Worm (Caenorhabditis elegans) whole organism, L1 larva: ENCODE measurements around the gene ZK792.1.
A peak's percentile ranks its signal among the peaks of the same experiment; 100 is the strongest.

Experiments used
- C16A3.4 ChIP-seq: fragments of 150-350 bp; optimal IDR thresholded peaks from 2 replicates; lab custom pipeline; 2014; ENCODE audit warnings: missing biosample characterization, missing genetic modification characterization
- Y116A8C.19 ChIP-seq: sonication (generic microtip); optimal IDR thresholded peaks from 2 replicates; lab custom pipeline; 2016; ENCODE audit warnings: missing compliant biosample characterization, missing genetic modification characterization, borderline replicate concordance
- ceh-63 ChIP-seq: fragments of 200-800 bp; sonication (Bioruptor generic); optimal IDR thresholded peaks from 2 replicates; lab custom pipeline; 2018; ENCODE audit warnings: mild to moderate bottlenecking, missing genetic modification characterization, missing compliant biosample characterization
- ceh-8 ChIP-seq: fragments of 200-800 bp; sonication (Bioruptor generic); optimal IDR thresholded peaks from 2 replicates; lab custom pipeline; 2018; ENCODE audit warnings: mild to moderate bottlenecking, missing genetic modification characterization, moderate library complexity, missing compliant biosample characterization
- ceh-82 ChIP-seq, 3 experiments: fragments of 150-350 bp in 1 of 3; sonication (generic microtip) in 2 of 3; optimal IDR thresholded peaks; 2 replicates each; lab custom pipeline; 2014 to 2017; ENCODE audit warnings: missing biosample characterization in 3 of 3, missing genetic modification characterization in 3 of 3
- ceh-90 ChIP-seq: sonication (generic microtip); optimal IDR thresholded peaks from 2 replicates; lab custom pipeline; 2016; ENCODE audit warnings: missing genetic modification characterization, missing compliant biosample characterization
- efl-3 ChIP-seq: fragments of 200-800 bp; sonication (Bioruptor generic); optimal IDR thresholded peaks from 2 replicates; lab custom pipeline; 2018; ENCODE audit warnings: mild to moderate bottlenecking, missing genetic modification characterization, missing compliant biosample characterization
- egl-27 ChIP-seq, 2 experiments: fragments of 150-350 bp in 1 of 2; sonication (generic microtip); optimal IDR thresholded peaks; 3 replicates each; lab custom pipeline; 2017 to 2018; ENCODE audit warnings: missing biosample characterization in 2 of 2, missing genetic modification characterization in 2 of 2, missing genetic modification reagents in 2 of 2
- elt-2 ChIP-seq: sonication (generic microtip); optimal IDR thresholded peaks from 2 replicates; lab custom pipeline; 2016; ENCODE audit warnings: missing genetic modification characterization, mild to moderate bottlenecking, inconsistent platforms, missing compliant biosample characterization, missing genetic modification reagents
- fkh-10 ChIP-seq: sonication (generic microtip); optimal IDR thresholded peaks from 2 replicates; lab custom pipeline; 2017; ENCODE audit warnings: missing biosample characterization, missing genetic modification reagents, missing genetic modification characterization
- grh-1 ChIP-seq: fragments of 200-800 bp; sonication (Bioruptor generic); IDR thresholded peaks from 2 replicates; pipeline ENCODE4 v1.3.6; 2022; ENCODE audit warnings: missing genetic modification reagents, missing genetic modification characterization, missing compliant biosample characterization
- hlh-17 ChIP-seq: fragments of 200-800 bp; sonication (Bioruptor generic); optimal IDR thresholded peaks from 2 replicates; lab custom pipeline; 2018; ENCODE audit warnings: missing genetic modification characterization, mild to moderate bottlenecking, missing compliant biosample characterization, moderate library complexity, borderline replicate concordance
- lin-13 ChIP-seq: fragments of 150-350 bp; optimal IDR thresholded peaks from 2 replicates; lab custom pipeline; 2014; ENCODE audit warnings: missing biosample characterization, missing genetic modification reagents, missing genetic modification characterization
- lin-14 ChIP-seq: fragments of 200-800 bp; sonication (Bioruptor generic); optimal IDR thresholded peaks from 2 replicates; lab custom pipeline; 2018; ENCODE audit warnings: mild to moderate bottlenecking, missing genetic modification characterization, moderate library complexity, missing compliant biosample characterization
- lin-35 ChIP-seq, 2 experiments: fragments of 150-350 bp; optimal IDR thresholded peaks; 2 replicates each; lab custom pipeline; 2014; ENCODE audit warnings: missing biosample characterization in 2 of 2, missing genetic modification characterization in 2 of 2, missing genetic modification reagents in 2 of 2
- lin-39 ChIP-seq: fragments of 150-350 bp; optimal IDR thresholded peaks from 2 replicates; lab custom pipeline; 2014; ENCODE audit warnings: missing biosample characterization, missing genetic modification reagents, missing genetic modification characterization
- lsy-2 ChIP-seq, 2 experiments: fragments of 150-350 bp; optimal IDR thresholded peaks; 2 replicates each; lab custom pipeline; 2014; ENCODE audit warnings: missing biosample characterization in 2 of 2, missing genetic modification characterization in 2 of 2
- nhr-19 ChIP-seq: fragments of 200-800 bp; sonication (Bioruptor generic); conservative IDR thresholded peaks from 2 replicates; pipeline ENCODE4 v1.3.6; 2022; ENCODE audit warnings: missing genetic modification characterization, missing compliant biosample characterization
- nhr-20 ChIP-seq: sonication (generic microtip); optimal IDR thresholded peaks from 2 replicates; lab custom pipeline; 2016; ENCODE audit warnings: mild to moderate bottlenecking, missing genetic modification characterization, missing compliant biosample characterization
- nhr-71 ChIP-seq: sonication (generic microtip); optimal IDR thresholded peaks from 2 replicates; lab custom pipeline; 2016; ENCODE audit warnings: mild to moderate bottlenecking, missing genetic modification characterization, moderate library complexity, missing compliant biosample characterization
- nhr-77 ChIP-seq: fragments of 150-350 bp; optimal IDR thresholded peaks from 2 replicates; lab custom pipeline; 2014; ENCODE audit warnings: missing biosample characterization, missing genetic modification characterization
- nhr-90 ChIP-seq: sonication (generic microtip); optimal IDR thresholded peaks from 2 replicates; lab custom pipeline; 2016; ENCODE audit warnings: mild to moderate bottlenecking, missing genetic modification characterization, missing compliant biosample characterization; ENCODE audit not compliant: poor library complexity
- pqm-1 ChIP-seq: sonication (generic microtip); optimal IDR thresholded peaks from 3 replicates; lab custom pipeline; 2017; ENCODE audit warnings: missing biosample characterization, missing genetic modification characterization
- skn-1 ChIP-seq: fragments of 150-350 bp; optimal IDR thresholded peaks from 2 replicates; lab custom pipeline; 2014; ENCODE audit warnings: missing biosample characterization, missing genetic modification characterization
- snpc-4 ChIP-seq: fragments of 150-350 bp; optimal IDR thresholded peaks from 2 replicates; lab custom pipeline; 2014; ENCODE audit warnings: missing biosample characterization, missing genetic modification characterization
- snu-23 ChIP-seq: sonication (generic microtip); optimal IDR thresholded peaks from 2 replicates; lab custom pipeline; 2016; ENCODE audit warnings: missing genetic modification characterization, missing compliant biosample characterization
- sox-4 ChIP-seq: sonication (generic microtip); optimal IDR thresholded peaks from 2 replicates; lab custom pipeline; 2016; ENCODE audit warnings: missing genetic modification characterization, missing compliant biosample characterization
- sup-37 ChIP-seq: fragments of 200-800 bp; sonication (Bioruptor generic); optimal IDR thresholded peaks from 2 replicates; lab custom pipeline; 2018; ENCODE audit warnings: mild to moderate bottlenecking, missing genetic modification characterization, missing compliant biosample characterization
- swsn-7 ChIP-seq: sonication (generic microtip); optimal IDR thresholded peaks from 2 replicates; lab custom pipeline; 2016; ENCODE audit warnings: missing genetic modification characterization, missing compliant biosample characterization
- tbx-2 ChIP-seq: sonication (generic microtip); optimal IDR thresholded peaks from 2 replicates; lab custom pipeline; 2016; ENCODE audit warnings: missing genetic modification characterization, missing compliant biosample characterization
- unc-130 ChIP-seq: fragments of 150-350 bp; optimal IDR thresholded peaks from 2 replicates; lab custom pipeline; 2017; ENCODE audit warnings: missing biosample characterization, missing genetic modification characterization, inconsistent platforms
- unc-62 ChIP-seq: fragments of 150-350 bp; optimal IDR thresholded peaks from 2 replicates; lab custom pipeline; 2014; ENCODE audit warnings: missing biosample characterization, missing genetic modification reagents, missing genetic modification characterization
- zip-4 ChIP-seq: fragments of 200-800 bp; sonication (Bioruptor generic); optimal IDR thresholded peaks from 2 replicates; lab custom pipeline; 2018; ENCODE audit warnings: mild to moderate bottlenecking, missing genetic modification characterization, moderate library complexity, missing compliant biosample characterization
- ztf-4 ChIP-seq: fragments of 150-350 bp; optimal IDR thresholded peaks from 2 replicates; lab custom pipeline; 2014; ENCODE audit warnings: missing biosample characterization, missing genetic modification characterization

The ZK792.1 gene

DNA sequence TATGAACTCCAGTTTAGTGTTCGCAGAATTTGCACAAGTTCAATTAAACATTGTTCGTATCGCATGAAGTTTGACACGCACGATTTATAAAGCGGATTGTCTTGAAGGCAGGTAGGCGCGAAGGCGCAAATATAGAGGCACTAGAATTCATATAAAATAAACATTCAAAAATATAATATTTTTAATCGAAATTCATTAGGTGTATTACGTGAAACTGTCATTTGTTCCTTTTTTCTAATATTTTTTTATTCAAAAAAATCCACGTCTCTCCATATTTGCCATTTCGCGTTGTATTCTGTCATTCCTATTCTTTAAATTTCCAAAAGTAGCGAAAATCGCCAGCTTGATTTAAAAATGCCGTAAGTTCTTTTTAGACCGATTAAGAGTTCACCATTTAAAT lies 17.8 kb upstream of the ZK792.1 start, which contains the start of gene ZK809.1:
Gene ZK809.1, plus strand, starts transcription at position 301 of the 400 bp plus-strand sequence.
- TF ChIP-seq unc-130 (tag; lab: Kevin White, UChicago) (no peak), pqm-1 (tag; lab: Kevin White, UChicago) (no peak), nhr-90 (tag; lab: Kevin White, UChicago) (no peak), hlh-17 (GFP tag; lab: Kevin White, UChicago) (no peak), unc-62 (GFP tag; lab: Kevin White, UChicago) (no peak), ceh-8 (no peak), swsn-7 (no peak), nhr-20 (tag; lab: Kevin White, UChicago) (no peak), fkh-10 (no peak)

DNA sequence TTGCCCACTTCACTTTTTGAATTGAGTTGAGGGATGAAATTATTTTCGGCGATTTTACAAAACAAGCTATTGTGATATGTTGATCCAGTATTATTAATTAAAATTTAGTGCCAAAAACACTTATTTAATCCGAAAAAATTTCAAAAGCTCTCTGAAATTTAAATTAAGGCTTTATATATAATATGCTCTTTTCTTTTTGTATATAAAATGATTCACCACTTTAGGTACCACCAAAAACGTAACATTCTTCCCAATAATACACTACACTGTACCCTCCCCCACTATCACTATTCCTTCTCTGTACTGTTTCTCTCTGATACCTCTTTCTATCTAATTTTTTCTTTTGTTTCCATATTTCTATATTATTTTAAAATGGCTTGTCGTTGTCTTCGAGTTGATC lies 15.8 kb upstream of the ZK792.1 start, which contains the start of gene prx-2:
Gene prx-2, plus strand, starts transcription at position 301 of the 400 bp plus-strand sequence.
- TF ChIP-seq egl-27 (tag; optimal IDR thresholded peaks at IDR 0.05; lab: Kevin White, UChicago), result no peak
- no peak for TF ChIP-seq elt-2 (tag; lab: Kevin White, UChicago)
- TF ChIP-seq ceh-82 (tag; optimal IDR thresholded peaks at IDR 0.05; lab: Kevin White, UChicago), result no peak
- no peak for TF ChIP-seq sup-37 (GFP tag; lab: Kevin White, UChicago)
- no peak for TF ChIP-seq sox-4 (tag; lab: Kevin White, UChicago)
- TF ChIP-seq lin-39, result no peak
- TF ChIP-seq skn-1 (tag; lab: Kevin White, UChicago), result no peak
- no peak for TF ChIP-seq Y116A8C.19 (tag; lab: Kevin White, UChicago)
- TF ChIP-seq unc-62 (GFP tag; lab: Kevin White, UChicago), result no peak
- TF ChIP-seq snpc-4, result no peak
- no peak for TF ChIP-seq zip-4 (GFP tag; lab: Kevin White, UChicago)
- no peak for TF ChIP-seq ceh-63 (GFP tag; lab: Kevin White, UChicago)
- TF ChIP-seq lin-13, result no peak
- no peak for TF ChIP-seq tbx-2 (tag; lab: Kevin White, UChicago)
- TF ChIP-seq lin-35 (GFP tag; optimal IDR thresholded peaks at IDR 0.05; lab: Kevin White, UChicago), result no peak
- TF ChIP-seq grh-1, result no peak

DNA sequence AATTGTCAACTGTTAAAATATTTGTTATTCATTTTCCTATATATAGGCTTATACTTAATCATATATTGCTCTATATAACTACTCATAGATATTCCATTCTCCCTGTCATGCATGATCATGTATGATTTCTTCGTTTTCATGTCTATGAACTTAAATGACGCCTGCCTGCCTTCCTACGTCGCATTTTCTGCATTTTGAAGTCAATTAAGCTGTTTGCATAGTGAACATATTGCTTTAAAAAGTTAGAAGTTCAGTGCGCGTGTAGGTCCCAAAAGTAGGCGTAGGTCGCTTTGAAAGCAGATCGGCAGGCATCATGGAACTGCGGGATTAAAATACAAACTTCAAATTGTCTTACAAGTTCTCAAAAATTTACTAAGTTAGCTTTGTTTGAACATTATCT lies 14.9 kb upstream of the ZK792.1 start:
- TF ChIP-seq ceh-90 (tag; lab: Kevin White, UChicago), result no peak
- peak; percentile 29 for TF ChIP-seq hlh-17 (GFP tag; lab: Kevin White, UChicago)

DNA sequence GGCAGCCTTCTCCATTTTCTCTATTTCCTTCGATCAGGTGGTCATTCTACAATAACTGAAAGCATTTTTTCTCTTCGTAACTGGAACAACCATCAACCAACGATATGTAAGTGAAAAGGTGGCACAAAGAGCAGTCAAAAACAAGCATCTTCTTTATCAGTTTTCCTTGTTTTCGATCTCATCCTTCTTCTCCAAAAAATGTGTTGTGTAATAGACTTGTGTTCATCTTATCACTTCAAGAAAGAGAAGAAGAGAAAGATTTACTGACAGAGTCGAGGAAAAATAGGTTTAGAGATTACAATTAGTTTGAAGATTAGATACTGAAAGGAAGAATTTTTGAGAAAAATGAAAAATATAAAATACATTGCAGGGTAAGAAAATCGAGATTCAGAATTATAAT lies 14.3 kb upstream of the ZK792.1 start:
- TF ChIP-seq nhr-71 (tag; lab: Kevin White, UChicago) (peak; percentile 34), pqm-1 (tag; lab: Kevin White, UChicago) (no peak), nhr-77 (tag; lab: Kevin White, UChicago) (no peak), C16A3.4 (tag; lab: Kevin White, UChicago) (no peak), snu-23 (GFP tag; lab: Kevin White, UChicago) (peak; percentile 27), nhr-20 (tag; lab: Kevin White, UChicago) (peak; percentile 23), lsy-2 (tag; optimal IDR thresholded peaks at IDR 0.05; lab: Kevin White, UChicago) (peak in 1 of 2 experiments; percentile 25), nhr-19 (GFP tag; lab: Robert Waterston, UW) (no peak), lin-14 (GFP tag; lab: Kevin White, UChicago) (peak; percentile 67), unc-130 (tag; lab: Kevin White, UChicago) (peak; percentile 21), ztf-4 (tag; lab: Kevin White, UChicago) (peak; percentile 10), efl-3 (GFP tag; lab: Kevin White, UChicago) (no peak), elt-2 (tag; lab: Kevin White, UChicago) (peak; percentile 8)
- TF ChIP-seq, all 84 proteins: peak for 8
